Fruit fly (Drosophila melanogaster): ENCODE results near the gene CG42831.

Gene CG42831

dm6 chr3L:10855419-10856213, 41.0 kb downstream of the CG42831 start (continued):
- peak; percentile 82 for TF ChIP-seq CG6683 (GFP tag; optimal IDR thresholded peaks at IDR 0.05)
- no peak for TF ChIP-seq CG34376 (GFP tag; optimal IDR thresholded peaks at IDR 0.05)
- TF ChIP-seq bab2 (GFP tag; optimal IDR thresholded peaks at IDR 0.05), result peak; percentile 34
- peak; percentile 14; the same call in 1 of the 2 replicates for TF ChIP-seq Nf-YA (GFP tag; IDR thresholded peaks at IDR 0.05)
- peak; percentile 85 for TF ChIP-seq CG15601 (tag; optimal IDR thresholded peaks at IDR 0.05)
- no peak for TF ChIP-seq pfk (GFP tag; optimal IDR thresholded peaks at IDR 0.05)
- TF ChIP-seq CG34224 (GFP tag; IDR thresholded peaks at IDR 0.05; ENCODE audit: partially characterized antibody), result no peak
- TF ChIP-seq twi (tag; optimal IDR thresholded peaks at IDR 0.05), result peak; percentile 85
- TF ChIP-seq zen (tag; optimal IDR thresholded peaks at IDR 0.05), result peak; percentile 93
- TF ChIP-seq MESR4 (GFP tag; optimal IDR thresholded peaks at IDR 0.05), result no peak
- peak; percentile 23 for TF ChIP-seq Dad (GFP tag; optimal IDR thresholded peaks at IDR 0.05)
- TF ChIP-seq CG31224 (GFP tag; IDR thresholded peaks at IDR 0.05), result peak; percentile 63
- TF ChIP-seq CG10543 (GFP tag; optimal IDR thresholded peaks at IDR 0.05), result peak; percentile 79
- TF ChIP-seq chif (GFP tag; optimal IDR thresholded peaks at IDR 0.05), result peak in 1 of 2 experiments; percentile 20
- TF ChIP-seq CG14860 (GFP tag; IDR thresholded peaks at IDR 0.05; ENCODE audit: partially characterized antibody), result no peak
- TF ChIP-seq unc-4 (GFP tag; IDR thresholded peaks at IDR 0.05; ENCODE audit: partially characterized antibody), result no peak
- TF ChIP-seq vvl (GFP tag; IDR thresholded peaks at IDR 0.05), result peak; percentile 90
- peak; percentile 12 for TF ChIP-seq Dip3 (GFP tag; optimal IDR thresholded peaks at IDR 0.05)
- TF ChIP-seq pros (GFP tag; optimal IDR thresholded peaks at IDR 0.05), result no peak
- peak; percentile 88 for TF ChIP-seq D19A (tag; optimal IDR thresholded peaks at IDR 0.05)
- peak; percentile 65 for TF ChIP-seq CG18476 (GFP tag; optimal IDR thresholded peaks at IDR 0.05)
- peak; percentile 91 for TF ChIP-seq BtbVII (GFP tag; optimal IDR thresholded peaks at IDR 0.05)
- TF ChIP-seq CG13296 (GFP tag; optimal IDR thresholded peaks at IDR 0.05), result peak; percentile 87
- peak; percentile 21 for TF ChIP-seq Hsf (GFP tag; optimal IDR thresholded peaks at IDR 0.05)
- TF ChIP-seq CG6272 (GFP tag; IDR thresholded peaks at IDR 0.05), result peak; percentile 67
- TF ChIP-seq Lim3 (GFP tag; IDR thresholded peaks at IDR 0.05), result peak; percentile 56
- TF ChIP-seq CG2199 (GFP tag; IDR thresholded peaks at IDR 0.05), result no peak; the same call in 1 of the 3 replicates
- no peak; the same call in 1 of the 3 replicates for TF ChIP-seq Mrtf (GFP tag; IDR thresholded peaks at IDR 0.05)
- no peak for TF ChIP-seq Atf-2 (GFP tag; optimal IDR thresholded peaks at IDR 0.05)
- TF ChIP-seq CG18011 (GFP tag; optimal IDR thresholded peaks at IDR 0.05), result peak; percentile 28
- peak in 1 of 2 experiments; percentile 35 for TF ChIP-seq crp (GFP tag; optimal IDR thresholded peaks at IDR 0.05)
- TF ChIP-seq Blimp-1 (GFP tag; optimal IDR thresholded peaks at IDR 0.05), result peak; percentile 91
- peak; percentile 82 for TF ChIP-seq odd (GFP tag; optimal IDR thresholded peaks at IDR 0.05)
- 0 out of 2 replicates have a peak, but pooled peaks have one; percentile 5 for TF ChIP-seq amos (GFP tag; IDR thresholded peaks at IDR 0.05; ENCODE audit: partially characterized antibody)
- peak; percentile 38 for TF ChIP-seq D19B (GFP tag; optimal IDR thresholded peaks at IDR 0.05)
- peak; percentile 35 for TF ChIP-seq CG7928 (GFP tag; optimal IDR thresholded peaks at IDR 0.05)
- TF ChIP-seq sr (GFP tag; IDR thresholded peaks at IDR 0.05), result no peak
- TF ChIP-seq pita (GFP tag; optimal IDR thresholded peaks at IDR 0.05), result no peak
- peak; percentile 96 for TF ChIP-seq Xrp1 (GFP tag; IDR thresholded peaks at IDR 0.05)
- TF ChIP-seq br (optimal IDR thresholded peaks at IDR 0.05), result no peak
- TF ChIP-seq ci (GFP tag; IDR thresholded peaks at IDR 0.05), result peak; percentile 81; the same call in 2 of the 3 replicates
- TF ChIP-seq Stat92E (GFP tag; optimal IDR thresholded peaks at IDR 0.05), result peak in 1 of 3 experiments; percentile 6
- TF ChIP-seq sug (tag; optimal IDR thresholded peaks at IDR 0.05), result peak; percentile 73
- peak; percentile 94 for TF ChIP-seq CG12391 (tag; optimal IDR thresholded peaks at IDR 0.05)
- peak; percentile 78 for TF ChIP-seq tin (GFP tag; optimal IDR thresholded peaks at IDR 0.05)
- peak; percentile 14 to 91 for TF ChIP-seq Hr51 (GFP tag; optimal IDR thresholded peaks at IDR 0.05)
- peak; percentile 74 for TF ChIP-seq kah (GFP tag; optimal IDR thresholded peaks at IDR 0.05)
- no peak for TF ChIP-seq tx (GFP tag; optimal IDR thresholded peaks at IDR 0.05)

Measured in whole organism, embryonic.